Worm (Caenorhabditis elegans) whole organism, mixed stage, embryonic: Measurements from ENCODE around the gene nep-3.

Experiments used
- blmp-1 ChIP-seq: fragments of 150-350 bp; optimal IDR thresholded peaks from 2 replicates; lab custom pipeline; 2014; ENCODE audit warnings: missing biosample characterization, missing genetic modification characterization
- cnd-1 ChIP-seq: fragments of 200-800 bp; sonication (Bioruptor generic); optimal IDR thresholded peaks from 2 replicates; lab custom pipeline; 2018; ENCODE audit warnings: mild to moderate bottlenecking, missing genetic modification characterization, missing compliant biosample characterization
- nhr-76 ChIP-seq: sonication (generic microtip); optimal IDR thresholded peaks from 2 replicates; lab custom pipeline; 2017; ENCODE audit warnings: missing biosample characterization, missing genetic modification characterization
- snpc-4 ChIP-seq: fragments of 150-350 bp; optimal IDR thresholded peaks from 2 replicates; lab custom pipeline; 2014; ENCODE audit warnings: missing biosample characterization, missing genetic modification characterization

DNA sequence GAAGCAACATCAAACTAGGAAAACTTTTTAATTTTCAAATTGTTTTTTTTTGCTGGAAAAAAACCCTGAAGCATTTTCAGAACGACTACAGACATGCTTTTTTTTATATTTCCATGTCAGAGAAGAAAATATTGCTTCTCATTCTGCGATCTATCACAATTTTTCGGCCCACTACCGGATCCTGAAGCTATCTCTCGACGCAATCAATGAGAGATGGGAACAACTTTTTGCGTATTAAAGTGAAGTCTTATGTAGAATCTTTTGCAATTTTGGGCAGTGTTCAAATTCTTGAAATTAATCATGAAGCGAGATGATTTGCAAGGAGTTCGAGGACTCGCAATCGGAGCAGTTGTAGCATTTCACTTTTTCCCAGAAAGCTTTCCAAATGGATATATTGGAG lies 7.4 kb downstream of the nep-3 start, which contains the start of gene oac-10:
- TF ChIP-seq nhr-76 (tag; lab: Kevin White, UChicago): no peak
- no peak for TF ChIP-seq blmp-1 (tag; lab: Kevin White, UChicago)
- TF ChIP-seq snpc-4: no peak
- TF ChIP-seq cnd-1 (tag; lab: Kevin White, UChicago): no peak
